Worm (Caenorhabditis elegans): ENCODE data around the gene col-85.

ce11 chrII:12481645-12482044 lies 13.2 kb downstream of the col-85 start:
- TF ChIP-seq lin-39 (tag; optimal IDR thresholded peaks at IDR 0.05) (no peak), mdl-1 (tag; optimal IDR thresholded peaks at IDR 0.05) (no peak), pqm-1 (tag; optimal IDR thresholded peaks at IDR 0.05) (no peak), nhr-12 (tag; optimal IDR thresholded peaks at IDR 0.05) (no peak), ama-1 (optimal IDR thresholded peaks at IDR 0.05) (no peak), nhr-11 (tag; optimal IDR thresholded peaks at IDR 0.05) (no peak), unc-62 (GFP tag; optimal IDR thresholded peaks at IDR 0.05) (no peak), nfya-1 (tag; optimal IDR thresholded peaks at IDR 0.05; ENCODE audit: insufficient read depth) (no peak), ceh-82 (tag; optimal IDR thresholded peaks at IDR 0.05) (no peak), ceh-28 (tag; optimal IDR thresholded peaks at IDR 0.05) (no peak)

All from whole organism, L3 larva.